Worm (Caenorhabditis elegans): ENCODE results near the gene inx-9.

The inx-9 gene

ce11 chrIV:11676054-11676453, at the start of gene inx-9:
Gene inx-9 (plus strand): TSS chrIV:11676354.
- TF ChIP-seq lin-39 (tag; optimal IDR thresholded peaks at IDR 0.05) (no peak), nhr-25 (tag; optimal IDR thresholded peaks at IDR 0.05) (no peak), nhr-28 (tag; optimal IDR thresholded peaks at IDR 0.05) (no peak), eor-1 (tag; optimal IDR thresholded peaks at IDR 0.05) (no peak)

DNA sequence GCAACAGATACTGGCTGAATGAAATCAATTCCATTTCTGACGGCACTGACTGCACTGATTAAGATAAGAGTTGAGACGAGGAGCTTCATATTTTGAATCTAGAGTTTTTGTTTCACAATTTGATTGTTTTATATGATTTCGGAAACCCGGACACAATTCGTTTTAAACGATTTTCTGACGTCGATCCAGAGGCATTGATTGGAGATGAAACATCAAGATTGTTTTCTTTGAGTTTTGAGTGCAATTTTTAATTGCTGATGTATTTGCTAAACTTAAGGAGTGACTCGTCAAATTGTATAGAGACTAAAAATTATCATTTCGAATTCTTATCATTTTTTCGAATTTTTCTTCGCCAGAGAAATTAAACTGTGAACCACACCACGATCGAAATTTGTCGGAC, 48.3 kb upstream of the inx-9 start, which contains the start of gene lys-6:
lys-6 (minus strand) TSS at position 101 of the 400 bp plus-strand sequence.
- peak; percentile 29 for TF ChIP-seq pqm-1 (tag; optimal IDR thresholded peaks at IDR 0.05)
- no peak for TF ChIP-seq unc-62 (GFP tag; optimal IDR thresholded peaks at IDR 0.05)
- peak; percentile 7 for TF ChIP-seq elt-2 (tag; optimal IDR thresholded peaks at IDR 0.05)
- TF ChIP-seq mml-1 (tag; optimal IDR thresholded peaks at IDR 0.05), result no peak

- TF ChIP-seq ama-1 (optimal IDR thresholded peaks at IDR 0.05) (no peak), nhr-11 (tag; optimal IDR thresholded peaks at IDR 0.05) (no peak), snpc-4 (tag; optimal IDR thresholded peaks at IDR 0.05) (no peak)
These were observed 44.4 kb upstream of the inx-9 start, which contains the start of gene F58B3.4 for ce11 chrIV:11631750-11632149. Gene F58B3.4 (minus strand): TSS chrIV:11631850.

ce11 chrIV:11635437-11636408, 40.4 kb upstream of the inx-9 start, which contains the start of gene mars-1:
Gene mars-1 (minus strand): TSS chrIV:11635487.
- TF ChIP-seq elt-2 (tag; optimal IDR thresholded peaks at IDR 0.05), result peak; percentile 32
- TF ChIP-seq ztf-11 (tag; optimal IDR thresholded peaks at IDR 0.05), result no peak
- peak; percentile 58 for TF ChIP-seq nfya-1 (tag; optimal IDR thresholded peaks at IDR 0.05; ENCODE audit: insufficient read depth)
- peak; percentile 22 for TF ChIP-seq lsy-12 (tag; optimal IDR thresholded peaks at IDR 0.05)
- TF ChIP-seq pha-4 (tag; optimal IDR thresholded peaks at IDR 0.05), result peak; percentile 76
- no peak for TF ChIP-seq ceh-9 (tag; optimal IDR thresholded peaks at IDR 0.05)
- peak; percentile 10 for TF ChIP-seq hmg-11 (tag; optimal IDR thresholded peaks at IDR 0.05)
- peak; percentile 25 for TF ChIP-seq fkh-10 (GFP tag; optimal IDR thresholded peaks at IDR 0.05)
- peak; percentile 39 for TF ChIP-seq skn-1 (tag; optimal IDR thresholded peaks at IDR 0.05)
- TF ChIP-seq lin-15B (tag; optimal IDR thresholded peaks at IDR 0.05), result peak; percentile 80
- TF ChIP-seq snpc-4 (tag; optimal IDR thresholded peaks at IDR 0.05), result peak; percentile 18
- no peak for TF ChIP-seq ceh-28 (tag; optimal IDR thresholded peaks at IDR 0.05)
- peak; percentile 34 for TF ChIP-seq nhr-11 (tag; optimal IDR thresholded peaks at IDR 0.05)
- peak; percentile 61 for TF ChIP-seq nhr-25 (tag; optimal IDR thresholded peaks at IDR 0.05)
- no peak for TF ChIP-seq nhr-76 (tag; optimal IDR thresholded peaks at IDR 0.05)
- TF ChIP-seq nhr-23 (tag; optimal IDR thresholded peaks at IDR 0.05), result peak; percentile 56
- peak; percentile 31 for TF ChIP-seq nhr-43 (tag; optimal IDR thresholded peaks at IDR 0.05; ENCODE audit: poor library complexity, severe bottlenecking)

ce11 chrIV:11636409-11636723, 39.8 kb upstream of the inx-9 start, which contains the start of gene F58B3.6:
Gene F58B3.6 (plus strand): TSS chrIV:11636648.
- TF ChIP-seq nhr-76 (tag; optimal IDR thresholded peaks at IDR 0.05) (no peak), nhr-23 (tag; optimal IDR thresholded peaks at IDR 0.05) (peak; percentile 40), ZK546.5 (tag; optimal IDR thresholded peaks at IDR 0.05) (no peak), aly-2 (tag; optimal IDR thresholded peaks at IDR 0.05) (no peak), unc-39 (tag; optimal IDR thresholded peaks at IDR 0.05) (no peak), zag-1 (tag; optimal IDR thresholded peaks at IDR 0.05) (no peak), egl-27 (tag; optimal IDR thresholded peaks at IDR 0.05) (no peak), nfya-1 (tag; optimal IDR thresholded peaks at IDR 0.05; ENCODE audit: insufficient read depth) (peak; percentile 8), elt-2 (tag; optimal IDR thresholded peaks at IDR 0.05) (peak; percentile 7), skn-1 (tag; optimal IDR thresholded peaks at IDR 0.05) (no peak), elt-3 (tag; optimal IDR thresholded peaks at IDR 0.05) (no peak), ama-1 (optimal IDR thresholded peaks at IDR 0.05) (no peak), fkh-10 (GFP tag; optimal IDR thresholded peaks at IDR 0.05) (no peak), egl-5 (tag; optimal IDR thresholded peaks at IDR 0.05) (no peak)

All from whole organism, L3 larva.